Fruit fly (Drosophila melanogaster) whole organism, prepupa: ENCODE measurements around the gene CG15468.

Experiments used
- CG10631 ChIP-seq: fragments of 200-800 bp; sonication (Bioruptor generic); optimal IDR thresholded peaks from 2 replicates; lab custom pipeline; 2016; ENCODE audit warnings: missing biosample characterization, missing genetic modification characterization
- CG11762 ChIP-seq: fragments of 200-800 bp; sonication (Bioruptor generic); optimal IDR thresholded peaks from 3 replicates; lab custom pipeline; 2016; ENCODE audit warnings: missing biosample characterization, missing genetic modification characterization; ENCODE audit not compliant: insufficient read depth
- CG11902 ChIP-seq: fragments of 200-800 bp; sonication (Bioruptor generic); optimal IDR thresholded peaks from 3 replicates; lab custom pipeline; 2016; ENCODE audit warnings: missing biosample characterization, missing genetic modification characterization
- CG15336 ChIP-seq: fragments of 200-800 bp; sonication (Bioruptor generic); IDR thresholded peaks from 2 replicates; pipeline ENCODE4 v1.3.6; 2022; ENCODE audit warnings: missing biosample characterization, missing genetic modification characterization
- CG1621 ChIP-seq: fragments of 200-800 bp; sonication (Bioruptor generic); optimal IDR thresholded peaks from 3 replicates; lab custom pipeline; 2018; ENCODE audit warnings: missing biosample characterization, mild to moderate bottlenecking, missing genetic modification characterization
- CG16779 ChIP-seq: fragments of 200-800 bp; sonication (Bioruptor generic); optimal IDR thresholded peaks from 3 replicates; lab custom pipeline; 2017; ENCODE audit warnings: missing biosample characterization, mild to moderate bottlenecking, missing genetic modification characterization
- CG3032 ChIP-seq: fragments of 200-800 bp; optimal IDR thresholded peaks from 2 replicates; lab custom pipeline; 2019; ENCODE audit warnings: missing biosample characterization, mild to moderate bottlenecking, missing genetic modification characterization, moderate library complexity
- CG31627 ChIP-seq: fragments of 200-800 bp; sonication (Bioruptor generic); optimal IDR thresholded peaks from 3 replicates; lab custom pipeline; 2016; ENCODE audit warnings: missing biosample characterization, missing genetic modification characterization
- CG32006 ChIP-seq: fragments of 200-800 bp; sonication (Bioruptor generic); optimal IDR thresholded peaks from 3 replicates; lab custom pipeline; 2017; ENCODE audit warnings: missing biosample characterization, mild to moderate bottlenecking, missing genetic modification characterization
- CG34406 ChIP-seq: fragments of 200-800 bp; sonication (Bioruptor generic); optimal IDR thresholded peaks from 3 replicates; lab custom pipeline; 2016; ENCODE audit warnings: missing biosample characterization, missing genetic modification characterization
- CG3919 ChIP-seq: fragments of 200-800 bp; sonication (Bioruptor generic); optimal IDR thresholded peaks from 3 replicates; lab custom pipeline; 2016; ENCODE audit warnings: missing biosample characterization, missing genetic modification characterization
- CG4318 ChIP-seq: fragments of 200-800 bp; sonication (Bioruptor generic); optimal IDR thresholded peaks from 3 replicates; lab custom pipeline; 2017; ENCODE audit warnings: missing biosample characterization, mild to moderate bottlenecking, missing genetic modification characterization
- CG6163 ChIP-seq: fragments of 200-800 bp; sonication (Bioruptor generic); IDR thresholded peaks from 3 replicates; pipeline ENCODE4 v1.3.6; 2022; ENCODE audit warnings: missing biosample characterization, missing genetic modification characterization
- CG6792 ChIP-seq: fragments of 200-800 bp; sonication (Bioruptor generic); optimal IDR thresholded peaks from 3 replicates; lab custom pipeline; 2016; ENCODE audit warnings: missing biosample characterization, missing genetic modification characterization
- CG6808 ChIP-seq: fragments of 200-800 bp; sonication (Bioruptor generic); optimal IDR thresholded peaks from 3 replicates; lab custom pipeline; 2017; ENCODE audit warnings: missing biosample characterization, missing genetic modification characterization, mild to moderate bottlenecking, moderate library complexity, missing genetic modification reagents
- CG6854 ChIP-seq: fragments of 200-800 bp; sonication (Bioruptor generic); optimal IDR thresholded peaks from 2 replicates; lab custom pipeline; 2017; ENCODE audit warnings: missing biosample characterization, mild to moderate bottlenecking, missing genetic modification characterization
- CG7368 ChIP-seq: fragments of 200-800 bp; sonication (Bioruptor generic); optimal IDR thresholded peaks from 3 replicates; lab custom pipeline; 2016; ENCODE audit warnings: missing biosample characterization, missing genetic modification characterization
- CG8119 ChIP-seq: fragments of 200-800 bp; sonication (Bioruptor generic); IDR thresholded peaks from 3 replicates; pipeline ENCODE4 v1.3.6; 2022; ENCODE audit warnings: missing biosample characterization, missing genetic modification characterization
- CG8319 ChIP-seq: fragments of 200-800 bp; sonication (Bioruptor generic); optimal IDR thresholded peaks from 3 replicates; lab custom pipeline; 2016; ENCODE audit warnings: missing biosample characterization, missing genetic modification characterization
- CG8632 ChIP-seq: fragments of 200-800 bp; sonication (Bioruptor generic); optimal IDR thresholded peaks from 3 replicates; lab custom pipeline; 2016; ENCODE audit warnings: missing biosample characterization, missing genetic modification characterization
- Eip78C ChIP-seq: fragments of 200-800 bp; sonication (Bioruptor generic); peaks from one replicate; lab custom pipeline; 2016; ENCODE audit warnings: missing biosample characterization, missing genetic modification characterization
- Eip93F ChIP-seq: fragments of 200-800 bp; sonication (Bioruptor generic); optimal IDR thresholded peaks from 2 replicates; lab custom pipeline; 2016; ENCODE audit warnings: missing biosample characterization, mild to moderate bottlenecking, missing genetic modification characterization
- Ets96B ChIP-seq: fragments of 200-800 bp; optimal IDR thresholded peaks from 2 replicates; lab custom pipeline; 2019; ENCODE audit warnings: missing biosample characterization, mild to moderate bottlenecking, missing genetic modification characterization, moderate library complexity
- Hr38 ChIP-seq: sonication (Bioruptor generic); optimal IDR thresholded peaks from 2 replicates; lab custom pipeline; 2016; ENCODE audit warnings: missing biosample characterization, missing genetic modification characterization
- Hr39 ChIP-seq: fragments of 200-800 bp; sonication (Bioruptor generic); optimal IDR thresholded peaks from 2 replicates; lab custom pipeline; 2016; ENCODE audit warnings: missing biosample characterization, missing genetic modification characterization
- Hr4 ChIP-seq: fragments of 200-800 bp; sonication (Bioruptor generic); optimal IDR thresholded peaks from 3 replicates; lab custom pipeline; 2016; ENCODE audit warnings: missing biosample characterization, missing genetic modification characterization
- Lpt ChIP-seq: fragments of 200-800 bp; sonication (Bioruptor generic); optimal IDR thresholded peaks from 3 replicates; lab custom pipeline; 2016; ENCODE audit warnings: missing biosample characterization, missing genetic modification characterization
- Met ChIP-seq: fragments of 200-800 bp; sonication (Bioruptor generic); optimal IDR thresholded peaks from 3 replicates; lab custom pipeline; 2016; ENCODE audit warnings: missing biosample characterization, missing genetic modification characterization
- OdsH ChIP-seq: fragments of 200-800 bp; sonication (Bioruptor generic); optimal IDR thresholded peaks from 3 replicates; lab custom pipeline; 2016; ENCODE audit warnings: missing biosample characterization, missing genetic modification characterization
- Sox102F ChIP-seq: fragments of 200-800 bp; sonication (Bioruptor generic); optimal IDR thresholded peaks from 2 replicates; lab custom pipeline; 2016; ENCODE audit warnings: missing biosample characterization, mild to moderate bottlenecking, missing genetic modification characterization
- Sox14 ChIP-seq: fragments of 200-800 bp; sonication (Bioruptor generic); optimal IDR thresholded peaks from 3 replicates; lab custom pipeline; 2016; ENCODE audit warnings: missing biosample characterization, missing genetic modification characterization
- Sox15 ChIP-seq: fragments of 200-800 bp; sonication (Bioruptor generic); optimal IDR thresholded peaks from 3 replicates; lab custom pipeline; 2016; ENCODE audit warnings: missing biosample characterization, missing genetic modification characterization
- achi ChIP-seq: fragments of 200-800 bp; sonication (Bioruptor generic); optimal IDR thresholded peaks from 3 replicates; lab custom pipeline; 2016; ENCODE audit warnings: missing biosample characterization, missing genetic modification characterization
- acj6 ChIP-seq: fragments of 200-800 bp; sonication (Bioruptor generic); optimal IDR thresholded peaks from 3 replicates; lab custom pipeline; 2016; ENCODE audit warnings: missing biosample characterization, missing genetic modification characterization
- dac ChIP-seq: fragments of 200-800 bp; sonication (Bioruptor generic); optimal IDR thresholded peaks from 2 replicates; lab custom pipeline; 2017; ENCODE audit warnings: missing biosample characterization, mild to moderate bottlenecking, missing genetic modification characterization
- eg ChIP-seq: fragments of 200-800 bp; sonication (Bioruptor generic); IDR thresholded peaks from 3 replicates; pipeline ENCODE4 v1.3.6; 2022; ENCODE audit warnings: missing biosample characterization, missing genetic modification characterization
- fkh ChIP-seq: fragments of 200-800 bp; sonication (Bioruptor generic); optimal IDR thresholded peaks from 3 replicates; lab custom pipeline; 2017; ENCODE audit warnings: missing biosample characterization, mild to moderate bottlenecking, missing genetic modification characterization, moderate library complexity
- lz ChIP-seq: fragments of 200-800 bp; sonication (Bioruptor generic); optimal IDR thresholded peaks from 3 replicates; lab custom pipeline; 2016; ENCODE audit warnings: missing biosample characterization, missing genetic modification characterization
- net ChIP-seq: fragments of 200-800 bp; sonication (Bioruptor generic); optimal IDR thresholded peaks from 3 replicates; lab custom pipeline; 2016; ENCODE audit warnings: missing biosample characterization, missing genetic modification characterization
- pdm3 ChIP-seq: fragments of 200-800 bp; sonication (Bioruptor generic); optimal IDR thresholded peaks from 3 replicates; lab custom pipeline; 2016; ENCODE audit warnings: missing biosample characterization, missing genetic modification characterization
- salr ChIP-seq, 2 experiments: fragments of 200-800 bp; sonication (Bioruptor generic); optimal IDR thresholded peaks; 3 replicates each; lab custom pipeline; 2016 to 2018; ENCODE audit warnings: missing biosample characterization in 2 of 2, missing genetic modification characterization in 2 of 2, mild to moderate bottlenecking in 1 of 2
- spab ChIP-seq: fragments of 200-800 bp; sonication (Bioruptor generic); optimal IDR thresholded peaks from 2 replicates; lab custom pipeline; 2017; ENCODE audit warnings: missing biosample characterization, mild to moderate bottlenecking, missing genetic modification characterization, missing genetic modification reagents
- svp ChIP-seq: fragments of 200-800 bp; sonication (Bioruptor generic); peaks from one replicate; lab custom pipeline; 2016; ENCODE audit warnings: missing biosample characterization, missing genetic modification characterization
- topi ChIP-seq: fragments of 200-800 bp; sonication (Bioruptor generic); optimal IDR thresholded peaks from 3 replicates; lab custom pipeline; 2016; ENCODE audit warnings: missing biosample characterization, missing genetic modification characterization
- vri ChIP-seq: fragments of 200-800 bp; sonication (Bioruptor generic); optimal IDR thresholded peaks from 3 replicates; lab custom pipeline; 2016; ENCODE audit warnings: missing biosample characterization, mild to moderate bottlenecking, missing genetic modification characterization

Gene CG15468

DNA sequence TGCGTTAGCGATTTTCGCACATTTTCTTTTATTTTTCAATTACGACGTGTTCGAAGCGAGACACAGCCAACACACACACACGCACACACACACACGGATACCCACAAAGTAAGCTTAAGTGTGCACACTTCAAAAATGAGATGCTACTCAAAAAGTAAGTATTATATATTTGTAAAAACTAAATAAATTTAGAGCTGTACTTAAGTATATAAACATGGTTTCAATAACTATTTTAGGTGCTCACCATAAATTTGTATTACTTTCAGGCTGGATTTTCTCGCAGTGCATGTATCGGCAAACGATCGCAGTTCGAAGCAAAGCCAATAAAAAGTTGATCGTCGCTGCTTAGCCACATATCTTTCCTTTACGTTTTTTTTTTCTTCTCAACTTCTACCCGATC, 4.7 kb upstream of the CG15468 start (continued):
- TF ChIP-seq CG7368 (GFP tag; lab: Kevin White, UChicago): no peak
- peak; percentile 82 for TF ChIP-seq CG8119 (GFP tag; lab: Robert Waterston, UW)
- peak; percentile 81 for TF ChIP-seq CG32006
- no peak for TF ChIP-seq CG8319 (GFP tag; lab: Kevin White, UChicago)
- TF ChIP-seq fkh (GFP tag; lab: Kevin White, UChicago): no peak
- peak; percentile 74 for TF ChIP-seq CG6163
- TF ChIP-seq CG6854 (GFP tag; lab: Kevin White, UChicago): no peak
- TF ChIP-seq CG31627 (GFP tag; lab: Kevin White, UChicago): no peak
- TF ChIP-seq Met: peak; percentile 29
- TF ChIP-seq Eip93F (GFP tag; lab: Kevin White, UChicago): no peak
- peak; percentile 83 for TF ChIP-seq CG15336 (GFP tag; lab: Robert Waterston, UW)
- peak in 1 of 2 experiments; percentile 42 for TF ChIP-seq salr (GFP tag; optimal IDR thresholded peaks at IDR 0.05; lab: Kevin White, UChicago)

DNA sequence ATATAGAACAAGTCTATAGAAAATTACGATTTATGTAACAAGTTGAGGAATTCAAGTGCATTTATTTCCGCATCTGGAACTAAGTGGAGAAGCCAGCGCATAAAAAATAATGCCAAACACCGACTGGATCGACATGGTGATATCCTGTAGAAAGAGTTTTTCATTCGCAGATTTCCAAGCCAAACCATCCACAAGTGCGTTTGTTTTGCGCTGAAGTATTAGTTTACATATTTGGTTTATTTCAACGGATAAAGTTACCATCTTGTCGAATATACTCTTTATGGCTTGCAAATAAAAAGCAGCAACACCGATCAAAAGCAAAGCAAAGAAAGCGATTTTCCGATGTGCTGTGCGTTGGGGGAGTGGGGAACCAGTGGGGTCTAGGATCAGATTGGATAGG, 2.0 kb upstream of the CG15468 start:
- TF ChIP-seq CG6163 (peak; percentile 63), Eip78C (GFP tag; lab: Kevin White, UChicago) (peak; percentile 46), acj6 (GFP tag; lab: Kevin White, UChicago) (peak; percentile 14), CG15336 (GFP tag; lab: Robert Waterston, UW) (0 out of 2 replicates have a peak, but pooled peaks have one; percentile 44), dac (peak; percentile 7), net (GFP tag; lab: Kevin White, UChicago) (no peak), CG16779 (tag; lab: Kevin White, UChicago) (no peak), CG4318 (GFP tag; lab: Kevin White, UChicago) (peak; percentile 9), vri (GFP tag; lab: Kevin White, UChicago) (no peak), CG8119 (GFP tag; lab: Robert Waterston, UW) (peak; percentile 48; the same call in 2 of the 3 replicates), CG3919 (GFP tag; lab: Kevin White, UChicago) (peak; percentile 37), Lpt (peak; percentile 24), pdm3 (GFP tag; lab: Kevin White, UChicago) (peak; percentile 16), eg (peak; percentile 53; the same call in 1 of the 3 replicates), Hr4 (GFP tag; lab: Kevin White, UChicago) (peak; percentile 39), Eip93F (GFP tag; lab: Kevin White, UChicago) (no peak), Sox14 (peak; percentile 15), achi (GFP tag; lab: Kevin White, UChicago) (peak; percentile 41), Sox102F (GFP tag; lab: Kevin White, UChicago) (no peak), CG10631 (peak; percentile 1), CG32006 (peak; percentile 68), OdsH (peak; percentile 31)

DNA sequence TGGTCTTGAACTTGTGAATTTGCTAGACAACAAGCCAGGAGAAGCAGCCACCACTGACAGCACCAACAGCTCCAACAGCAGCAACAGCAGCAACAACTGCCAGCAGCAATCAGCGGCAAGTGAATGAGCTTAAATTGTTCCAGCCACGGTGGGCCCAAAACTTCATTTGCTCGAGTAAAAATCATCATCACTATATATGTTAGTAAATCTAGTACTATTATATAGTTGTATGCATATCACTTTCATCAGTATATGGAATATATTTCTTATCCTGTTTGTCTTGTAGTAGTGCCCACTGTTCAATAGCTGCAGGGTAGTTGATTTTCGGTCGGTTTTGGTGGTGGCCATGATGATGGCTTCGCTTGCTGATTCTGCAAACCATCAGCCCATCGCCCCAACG, 2.1 kb downstream of the CG15468 start:
- TF ChIP-seq net (GFP tag; lab: Kevin White, UChicago): no peak
- no peak for TF ChIP-seq CG8632
- peak; percentile 70 for TF ChIP-seq Hr4 (GFP tag; lab: Kevin White, UChicago)
- peak; percentile 66 for TF ChIP-seq CG8119 (GFP tag; lab: Robert Waterston, UW)
- TF ChIP-seq CG6163: peak; percentile 68; the same call in 2 of the 3 replicates
- peak; percentile 54 for TF ChIP-seq Sox14
- TF ChIP-seq CG3032 (tag; lab: Kevin White, UChicago): peak; percentile 34
- TF ChIP-seq Sox102F (GFP tag; lab: Kevin White, UChicago): no peak
- TF ChIP-seq Hr38 (GFP tag; lab: Kevin White, UChicago): no peak
- no peak for TF ChIP-seq CG34406 (GFP tag; lab: Kevin White, UChicago)
- TF ChIP-seq CG7368 (GFP tag; lab: Kevin White, UChicago): no peak
- TF ChIP-seq CG11902 (GFP tag; lab: Kevin White, UChicago): no peak
- no peak for TF ChIP-seq acj6 (GFP tag; lab: Kevin White, UChicago)
- TF ChIP-seq OdsH: peak; percentile 28
- peak; percentile 86 for TF ChIP-seq Eip78C (GFP tag; lab: Kevin White, UChicago)
- TF ChIP-seq salr (GFP tag; optimal IDR thresholded peaks at IDR 0.05; lab: Kevin White, UChicago): no peak
- peak; percentile 46 for TF ChIP-seq Ets96B (tag; lab: Kevin White, UChicago)
- TF ChIP-seq CG6808: peak; percentile 22
- TF ChIP-seq eg: peak; percentile 63
- TF ChIP-seq fkh (GFP tag; lab: Kevin White, UChicago): no peak
- no peak for TF ChIP-seq CG8319 (GFP tag; lab: Kevin White, UChicago)
- no peak for TF ChIP-seq Hr39 (GFP tag; lab: Kevin White, UChicago)
- TF ChIP-seq CG11762 (GFP tag; lab: Kevin White, UChicago): no peak
- TF ChIP-seq topi (GFP tag; lab: Kevin White, UChicago): peak; percentile 1
- no peak for TF ChIP-seq CG6792
- TF ChIP-seq Sox15 (GFP tag; lab: Kevin White, UChicago): no peak
- TF ChIP-seq lz (GFP tag; lab: Kevin White, UChicago): no peak
- TF ChIP-seq CG15336 (GFP tag; lab: Robert Waterston, UW): peak; percentile 62
- TF ChIP-seq CG3919 (GFP tag; lab: Kevin White, UChicago): peak; percentile 24
- no peak for TF ChIP-seq vri (GFP tag; lab: Kevin White, UChicago)
- no peak for TF ChIP-seq spab (GFP tag; lab: Kevin White, UChicago)
- no peak for TF ChIP-seq CG6854 (GFP tag; lab: Kevin White, UChicago)
- peak; percentile 44 for TF ChIP-seq achi (GFP tag; lab: Kevin White, UChicago)
- peak; percentile 47 for TF ChIP-seq CG10631
- peak; percentile 12 for TF ChIP-seq svp
- TF ChIP-seq CG1621 (tag; lab: Kevin White, UChicago): peak; percentile 28
